Fruit fly (Drosophila melanogaster): ENCODE results near the gene Pcyt2.

The Pcyt2 gene

dm6 chr3L:1587140-1587849 is 34.0 kb downstream of the Pcyt2 start (continued):
- TF ChIP-seq CG4360 (GFP tag; IDR thresholded peaks at IDR 0.05) (peak; percentile 59; the same call in 1 of the 2 replicates), pb (GFP tag; optimal IDR thresholded peaks at IDR 0.05) (peak; percentile 75), CG4404 (GFP tag; IDR thresholded peaks at IDR 0.05) (peak; percentile 77), ttk (GFP tag; IDR thresholded peaks at IDR 0.05) (peak; percentile 82), zen (tag; optimal IDR thresholded peaks at IDR 0.05) (peak; percentile 64), pzg (GFP tag; optimal IDR thresholded peaks at IDR 0.05) (peak; percentile 2), gfzf (GFP tag; optimal IDR thresholded peaks at IDR 0.05) (no peak), nmo (GFP tag; optimal IDR thresholded peaks at IDR 0.05) (peak; percentile 59), CG9609 (GFP tag; optimal IDR thresholded peaks at IDR 0.05) (peak; percentile 53), gsb-n (tag; optimal IDR thresholded peaks at IDR 0.05) (peak; percentile 23), CG34224 (GFP tag; IDR thresholded peaks at IDR 0.05; ENCODE audit: partially characterized antibody) (no peak), CG9932 (GFP tag; IDR thresholded peaks at IDR 0.05) (peak; percentile 90), prd (optimal IDR thresholded peaks at IDR 0.05) (no peak), prd (GFP tag; IDR thresholded peaks at IDR 0.05) (peak; percentile 91), croc (GFP tag; conservative IDR thresholded peaks at IDR 0.05) (peak; percentile 58; the same call in 2 of the 3 replicates), cad (GFP tag; optimal IDR thresholded peaks at IDR 0.05) (no peak), Ets97D (GFP tag; optimal IDR thresholded peaks at IDR 0.05) (peak; percentile 58), ara (GFP tag; IDR thresholded peaks at IDR 0.05) (peak; percentile 76), CG12744 (GFP tag; optimal IDR thresholded peaks at IDR 0.05) (peak; percentile 43), tup (GFP tag; optimal IDR thresholded peaks at IDR 0.05) (peak; percentile 44), ewg (GFP tag; optimal IDR thresholded peaks at IDR 0.05) (peak; percentile 41), CG34376 (GFP tag; optimal IDR thresholded peaks at IDR 0.05) (peak; percentile 50), Nf-YA (GFP tag; IDR thresholded peaks at IDR 0.05) (peak; percentile 73), Sry-δ (GFP tag; optimal IDR thresholded peaks at IDR 0.05) (peak; percentile 48), stc (GFP tag; IDR thresholded peaks at IDR 0.05) (peak; percentile 80), bsh (GFP tag; optimal IDR thresholded peaks at IDR 0.05) (peak; percentile 43 to 65), mirr (GFP tag; optimal IDR thresholded peaks at IDR 0.05) (peak; percentile 84), CG3065 (GFP tag; optimal IDR thresholded peaks at IDR 0.05) (no peak), chm (GFP tag; IDR thresholded peaks at IDR 0.05) (peak; percentile 89), slbo (GFP tag; IDR thresholded peaks at IDR 0.05) (peak; percentile 95), HmgZ (tag; optimal IDR thresholded peaks at IDR 0.05) (peak; percentile 82), zen2 (GFP tag; IDR thresholded peaks at IDR 0.05; ENCODE audit: partially characterized antibody) (no peak), CG9437 (GFP tag; optimal IDR thresholded peaks at IDR 0.05) (peak; percentile 33), jing (GFP tag; optimal IDR thresholded peaks at IDR 0.05) (peak; percentile 29), CG7786 (GFP tag; optimal IDR thresholded peaks at IDR 0.05) (peak; percentile 80), Eip74EF (GFP tag; optimal IDR thresholded peaks at IDR 0.05) (peak in 1 of 2 experiments; percentile 35), CG17328 (GFP tag; IDR thresholded peaks at IDR 0.05) (peak; percentile 74), Sin3A (optimal IDR thresholded peaks at IDR 0.05) (no peak), CG1603 (tag; optimal IDR thresholded peaks at IDR 0.05) (peak; percentile 86), CG6654 (GFP tag; optimal IDR thresholded peaks at IDR 0.05) (peak; percentile 57), CG10147 (GFP tag; optimal IDR thresholded peaks at IDR 0.05) (peak; percentile 62), pum (GFP tag; optimal IDR thresholded peaks at IDR 0.05) (peak; percentile 76), lmd (GFP tag; IDR thresholded peaks at IDR 0.05) (peak; percentile 92), CG14667 (GFP tag; IDR thresholded peaks at IDR 0.05) (peak; percentile 85), Hmr (GFP tag; optimal IDR thresholded peaks at IDR 0.05) (peak; percentile 73), CG12071 (GFP tag; optimal IDR thresholded peaks at IDR 0.05) (peak; percentile 90), CG30020 (tag; optimal IDR thresholded peaks at IDR 0.05) (no peak), row (GFP tag; IDR thresholded peaks at IDR 0.05) (peak; percentile 90), D19A (tag; optimal IDR thresholded peaks at IDR 0.05) (peak; percentile 59), CG6175 (GFP tag; IDR thresholded peaks at IDR 0.05) (0 out of 3 replicates have a peak, but pooled peaks have one; percentile 49)

All from whole organism, embryonic.